Fruit fly (Drosophila melanogaster) whole organism, embryonic: ENCODE measurements around the gene CG3339.

Experiments used
- ATbp ChIP-seq: fragments of 200-800 bp; sonication (Bioruptor generic); optimal IDR thresholded peaks from 2 replicates; lab custom pipeline; 2017; ENCODE audit warnings: missing biosample characterization, mild to moderate bottlenecking, missing genetic modification characterization, missing genetic modification reagents
- Awh ChIP-seq: fragments of 200-800 bp; sonication (Bioruptor generic); IDR thresholded peaks from 2 replicates; pipeline ENCODE4, ENCODE4 v1.3.6; 2022; ENCODE audit warnings: missing biosample characterization, missing genetic modification characterization
- CG10431 ChIP-seq: fragments of 200-800 bp; sonication (Bioruptor generic); optimal IDR thresholded peaks from 3 replicates; lab custom pipeline; 2018; ENCODE audit warnings: missing biosample characterization, mild to moderate bottlenecking, missing genetic modification characterization
- CG11093 ChIP-seq: fragments of 200-800 bp; sonication (Bioruptor generic); IDR thresholded peaks from 3 replicates; pipeline ENCODE4 v1.3.6; 2022; ENCODE audit warnings: missing biosample characterization, missing genetic modification characterization
- CG1233 ChIP-seq: fragments of 200-800 bp; sonication (Bioruptor generic); optimal IDR thresholded peaks from 4 replicates; lab custom pipeline; 2018; ENCODE audit warnings: missing biosample characterization, mild to moderate bottlenecking, missing genetic modification characterization
- CG12942 ChIP-seq: fragments of 200-800 bp; sonication (Bioruptor generic); optimal IDR thresholded peaks from 3 replicates; lab custom pipeline; 2016; ENCODE audit warnings: missing biosample characterization, missing genetic modification characterization
- CG13123 ChIP-seq: fragments of 200-800 bp; sonication (Bioruptor generic); optimal IDR thresholded peaks from 2 replicates; lab custom pipeline; 2016; ENCODE audit warnings: missing biosample characterization, missing genetic modification characterization
- CG15479 ChIP-seq: fragments of 200-800 bp; sonication (Bioruptor generic); optimal IDR thresholded peaks from 3 replicates; lab custom pipeline; 2019; ENCODE audit warnings: missing biosample characterization, mild to moderate bottlenecking, missing genetic modification characterization, moderate library complexity
- CG17912 ChIP-seq: fragments of 200-800 bp; sonication (Bioruptor generic); optimal IDR thresholded peaks from 2 replicates; lab custom pipeline; 2018; ENCODE audit warnings: missing biosample characterization, mild to moderate bottlenecking, missing genetic modification characterization
- CG18599 ChIP-seq: fragments of 200-800 bp; sonication (Bioruptor generic); optimal IDR thresholded peaks from 3 replicates; lab custom pipeline; 2017; ENCODE audit warnings: missing biosample characterization, missing genetic modification characterization, mild to moderate bottlenecking, moderate library complexity, missing genetic modification reagents
- CG18764 ChIP-seq: fragments of 200-800 bp; sonication (Bioruptor generic); optimal IDR thresholded peaks from 3 replicates; lab custom pipeline; 2016; ENCODE audit warnings: missing biosample characterization, missing genetic modification characterization
- CG2199 ChIP-seq: fragments of 200-800 bp; sonication (Bioruptor generic); IDR thresholded peaks from 3 replicates; pipeline ENCODE4 v1.3.6; 2022; ENCODE audit warnings: missing biosample characterization, missing genetic modification characterization
- CG2712 ChIP-seq: fragments of 200-800 bp; optimal IDR thresholded peaks from 3 replicates; lab custom pipeline; 2019; ENCODE audit warnings: missing biosample characterization, mild to moderate bottlenecking, missing genetic modification characterization, moderate library complexity
- CG2875 ChIP-seq: fragments of 200-800 bp; sonication (Bioruptor generic); optimal IDR thresholded peaks from 2 replicates; lab custom pipeline; 2017; ENCODE audit warnings: missing biosample characterization, mild to moderate bottlenecking, missing genetic modification characterization, missing genetic modification reagents
- CG4360 ChIP-seq: fragments of 200-800 bp; sonication (Bioruptor generic); IDR thresholded peaks from 2 replicates; pipeline ENCODE4 v1.3.6; 2022; ENCODE audit warnings: missing biosample characterization, missing genetic modification characterization
- CG6813 ChIP-seq: fragments of 200-800 bp; sonication (Bioruptor generic); optimal IDR thresholded peaks from 2 replicates; lab custom pipeline; 2017; ENCODE audit warnings: missing biosample characterization, missing genetic modification characterization, mild to moderate bottlenecking, moderate library complexity, missing genetic modification reagents
- CG7745 ChIP-seq: fragments of 200-800 bp; sonication (Bioruptor generic); optimal IDR thresholded peaks from 2 replicates; lab custom pipeline; 2018; ENCODE audit warnings: missing biosample characterization, mild to moderate bottlenecking, missing genetic modification characterization, moderate library complexity
- CG8290 ChIP-seq, 3 experiments: fragments of 200-800 bp; sonication (Bioruptor generic); optimal IDR thresholded peaks; 2 replicates each; lab custom pipeline; 2016 to 2019; ENCODE audit warnings: missing biosample characterization in 3 of 3, missing genetic modification characterization in 3 of 3, mild to moderate bottlenecking in 2 of 3, moderate library complexity in 1 of 3
- CG8765 ChIP-seq: fragments of 200-800 bp; sonication (Bioruptor generic); IDR thresholded peaks from 2 replicates; pipeline ENCODE4 v1.3.6; 2022; ENCODE audit warnings: missing biosample characterization, missing genetic modification characterization
- D19B ChIP-seq: fragments of 200-800 bp; sonication (Bioruptor generic); optimal IDR thresholded peaks from 2 replicates; lab custom pipeline; 2017; ENCODE audit warnings: missing biosample characterization, mild to moderate bottlenecking, missing genetic modification characterization
- Dip3 ChIP-seq: fragments of 200-800 bp; sonication (Bioruptor generic); optimal IDR thresholded peaks from 3 replicates; lab custom pipeline; 2016; ENCODE audit warnings: missing biosample characterization, missing genetic modification characterization
- Dref ChIP-seq: fragments of 200-800 bp; sonication (Bioruptor generic); IDR thresholded peaks from 2 replicates; pipeline ENCODE4 v1.3.6; 2022; ENCODE audit warnings: missing biosample characterization, missing genetic modification characterization
- Max ChIP-seq: fragments of 200-800 bp; sonication (Bioruptor generic); optimal IDR thresholded peaks from 2 replicates; lab custom pipeline; 2016; ENCODE audit warnings: missing biosample characterization, mild to moderate bottlenecking, missing genetic modification characterization
- Med ChIP-seq: fragments of 200-800 bp; sonication (Bioruptor generic); peaks from one replicate; lab custom pipeline; 2016; ENCODE audit warnings: missing biosample characterization, missing genetic modification characterization, mild to moderate bottlenecking, inconsistent platforms, moderate library complexity
- Nf-YC ChIP-seq: fragments of 200-800 bp; optimal IDR thresholded peaks from 3 replicates; lab custom pipeline; 2019; ENCODE audit warnings: missing biosample characterization, mild to moderate bottlenecking, missing genetic modification characterization, moderate library complexity
- Pdp1 ChIP-seq, 2 experiments: fragments of 200-800 bp; sonication (Bioruptor generic); optimal IDR thresholded peaks; 3 replicates each; lab custom pipeline; 2016; ENCODE audit warnings: missing biosample characterization in 2 of 2, missing genetic modification characterization in 2 of 2, mild to moderate bottlenecking in 1 of 2, moderate library complexity in 1 of 2
- Scr ChIP-seq: fragments of 200-800 bp; sonication (Bioruptor generic); IDR thresholded peaks from 2 replicates; pipeline ENCODE4 v1.3.6; 2022; ENCODE audit warnings: missing biosample characterization, missing genetic modification characterization; ENCODE audit not compliant: partially characterized antibody
- Side ChIP-seq: fragments of 200-800 bp; sonication (Bioruptor generic); optimal IDR thresholded peaks from 2 replicates; lab custom pipeline; 2016; ENCODE audit warnings: missing biosample characterization, missing genetic modification characterization
- Sox100B ChIP-seq: fragments of 200-800 bp; sonication (Bioruptor generic); optimal IDR thresholded peaks from 3 replicates; lab custom pipeline; 2018; ENCODE audit warnings: missing biosample characterization, mild to moderate bottlenecking, missing genetic modification characterization
- Ssrp ChIP-seq: fragments of 200-800 bp; sonication (Bioruptor generic); optimal IDR thresholded peaks from 2 replicates; lab custom pipeline; 2018; ENCODE audit warnings: missing biosample characterization, mild to moderate bottlenecking, missing genetic modification characterization, moderate library complexity
- Xrp1 ChIP-seq: fragments of 200-800 bp; sonication (Bioruptor generic); IDR thresholded peaks from 2 replicates; pipeline ENCODE4 v1.3.6; 2022; ENCODE audit warnings: missing biosample characterization, missing genetic modification characterization
- bsh ChIP-seq, 2 experiments: fragments of 200-800 bp; sonication (Bioruptor generic); optimal IDR thresholded peaks; 2 replicates each; lab custom pipeline; 2017 to 2018; ENCODE audit warnings: mild to moderate bottlenecking in 2 of 2, missing biosample characterization in 2 of 2, missing genetic modification characterization in 2 of 2, moderate library complexity in 1 of 2
- cg ChIP-seq: fragments of 200-800 bp; sonication (Bioruptor generic); optimal IDR thresholded peaks from 3 replicates; lab custom pipeline; 2019; ENCODE audit warnings: missing biosample characterization, mild to moderate bottlenecking, missing genetic modification characterization, moderate library complexity
- chn ChIP-seq: fragments of 200-800 bp; sonication (Bioruptor generic); optimal IDR thresholded peaks from 2 replicates; lab custom pipeline; 2016; ENCODE audit warnings: missing biosample characterization, missing genetic modification characterization
- dm ChIP-seq: fragments of 200-800 bp; sonication (Bioruptor generic); optimal IDR thresholded peaks from 3 replicates; lab custom pipeline; 2016; ENCODE audit warnings: missing biosample characterization, missing genetic modification characterization
- emc ChIP-seq: fragments of 200-800 bp; sonication (Bioruptor generic); optimal IDR thresholded peaks from 2 replicates; lab custom pipeline; 2016; ENCODE audit warnings: missing biosample characterization, missing genetic modification characterization
- gsb-n ChIP-seq: fragments of 200-800 bp; sonication (Bioruptor generic); optimal IDR thresholded peaks from 3 replicates; lab custom pipeline; 2018; ENCODE audit warnings: missing biosample characterization, mild to moderate bottlenecking, missing genetic modification characterization
- lola ChIP-seq, 3 experiments: fragments of >200 bp in 2 of 3; fragments of 200-800 bp in 1 of 3; sonication (Bioruptor generic) in 1 of 3; optimal IDR thresholded peaks; 2 replicates each; lab custom pipeline; 2017 to 2019; ENCODE audit warnings: missing biosample characterization in 3 of 3, missing genetic modification characterization in 3 of 3, mild to moderate bottlenecking in 1 of 3, moderate library complexity in 1 of 3
- mirr ChIP-seq: fragments of 200-800 bp; sonication (Bioruptor generic); optimal IDR thresholded peaks from 3 replicates; lab custom pipeline; 2018; ENCODE audit warnings: missing biosample characterization, mild to moderate bottlenecking, missing genetic modification characterization
- onecut ChIP-seq: fragments of 200-800 bp; sonication (Bioruptor generic); IDR thresholded peaks from 2 replicates; pipeline ENCODE4 v1.3.6; 2022; ENCODE audit warnings: missing biosample characterization, missing genetic modification characterization
- scrt ChIP-seq: fragments of 200-800 bp; sonication (Bioruptor generic); optimal IDR thresholded peaks from 2 replicates; lab custom pipeline; 2018; ENCODE audit warnings: missing biosample characterization, mild to moderate bottlenecking, missing genetic modification characterization, moderate library complexity
- sens ChIP-seq: fragments of 200-800 bp; sonication (Bioruptor generic); peaks from one replicate; lab custom pipeline; 2016; ENCODE audit warnings: missing biosample characterization, missing genetic modification characterization
- sug ChIP-seq: fragments of 200-800 bp; optimal IDR thresholded peaks from 2 replicates; lab custom pipeline; 2019; ENCODE audit warnings: missing biosample characterization, mild to moderate bottlenecking, missing genetic modification characterization, moderate library complexity
- ttk ChIP-seq: fragments of 200-800 bp; sonication (Bioruptor generic); IDR thresholded peaks from 2 replicates; pipeline ENCODE4 v2.1.2; 2022; ENCODE audit warnings: missing biosample characterization, missing genetic modification characterization
- tx ChIP-seq: fragments of 200-800 bp; sonication (Bioruptor generic); optimal IDR thresholded peaks from 2 replicates; lab custom pipeline; 2016; ENCODE audit warnings: missing biosample characterization, missing genetic modification characterization
- wek ChIP-seq: fragments of 200-800 bp; sonication (Bioruptor generic); optimal IDR thresholded peaks from 3 replicates; lab custom pipeline; 2018; ENCODE audit warnings: missing biosample characterization, mild to moderate bottlenecking, missing genetic modification characterization, moderate library complexity
- yki ChIP-seq: fragments of >200 bp; optimal IDR thresholded peaks from 3 replicates; lab custom pipeline; 2018

The CG3339 gene

dm6 chr3R:27253921-27254376 lies 68.2 kb downstream of the CG3339 start:
- TF ChIP-seq ttk (GFP tag; lab: Robert Waterston, UW) (no peak), cg (GFP tag; lab: Kevin White, UChicago) (peak; percentile 3), Pdp1 (GFP tag; optimal IDR thresholded peaks at IDR 0.05; lab: Kevin White, UChicago) (no peak), sens (GFP tag; lab: Kevin White, UChicago) (peak; percentile 79), CG4360 (GFP tag; lab: Robert Waterston, UW) (0 out of 2 replicates have a peak, but pooled peaks have one; percentile 32), ATbp (GFP tag; lab: Kevin White, UChicago) (peak; percentile 61), Xrp1 (GFP tag; lab: Robert Waterston, UW) (peak; percentile 24; the same call in 1 of the 2 replicates), CG6813 (GFP tag; lab: Kevin White, UChicago) (peak; percentile 31), emc (GFP tag; lab: Kevin White, UChicago) (no peak), CG17912 (GFP tag; lab: Kevin White, UChicago) (peak; percentile 18), mirr (GFP tag; lab: Kevin White, UChicago) (peak; percentile 32), wek (peak; percentile 22), bsh (GFP tag; optimal IDR thresholded peaks at IDR 0.05; lab: Kevin White, UChicago) (peak in 1 of 2 experiments; percentile 52), CG2875 (GFP tag; lab: Kevin White, UChicago) (peak; percentile 41), sug (peak; percentile 96), Ssrp (no peak), CG1233 (GFP tag; lab: Kevin White, UChicago) (peak; percentile 28), Med (peak; percentile 49), CG15479 (peak; percentile 11), CG8765 (no peak)

- TF ChIP-seq CG6813 (GFP tag; lab: Kevin White, UChicago) (peak; percentile 39), Dref (GFP tag; lab: Robert Waterston, UW) (peak; percentile 37; the same call in 1 of the 2 replicates), tx (GFP tag; lab: Kevin White, UChicago) (peak; percentile 65), yki (lab: Kevin White, UChicago) (no peak), gsb-n (tag; lab: Kevin White, UChicago) (peak; percentile 83), Scr (GFP tag; lab: Robert Waterston, UW) (peak; percentile 61), lola (GFP tag; optimal IDR thresholded peaks at IDR 0.05; lab: Kevin White, UChicago) (peak in 1 of 3 experiments; percentile 55), Dip3 (peak; percentile 64), onecut (GFP tag; lab: Robert Waterston, UW) (peak; percentile 68), CG18599 (peak; percentile 88), CG12942 (GFP tag; lab: Kevin White, UChicago) (peak; percentile 82), CG10431 (GFP tag; lab: Kevin White, UChicago) (no peak), CG2199 (GFP tag; lab: Robert Waterston, UW) (peak; percentile 66; the same call in 1 of the 3 replicates), dm (GFP tag; lab: Kevin White, UChicago) (peak; percentile 49), CG2712 (tag; lab: Kevin White, UChicago) (peak; percentile 90), chn (peak; percentile 63), Sox100B (GFP tag; lab: Kevin White, UChicago) (no peak), Nf-YC (peak; percentile 71), CG7745 (tag; lab: Kevin White, UChicago) (no peak), CG13123 (GFP tag; lab: Kevin White, UChicago) (peak; percentile 79), Side (GFP tag; lab: Kevin White, UChicago) (peak; percentile 41), CG11093 (peak; percentile 75), Max (GFP tag; lab: Kevin White, UChicago) (peak; percentile 70), CG18764 (GFP tag; lab: Kevin White, UChicago) (peak; percentile 66), scrt (GFP tag; lab: Kevin White, UChicago) (peak; percentile 99), CG8290 (GFP tag; optimal IDR thresholded peaks at IDR 0.05; lab: Kevin White, UChicago) (no peak), CG8290 (tag; optimal IDR thresholded peaks at IDR 0.05; lab: Kevin White, UChicago) (no peak), Awh (GFP tag; lab: Robert Waterston, UW) (peak; percentile 84), D19B (no peak)
Measured at dm6 chr3R:27253136-27253920, 68.8 kb downstream of the CG3339 start, which contains the start of gene pll. TSS of gene pll (minus strand) at chr3R:27253182.
